Fruit fly (Drosophila melanogaster) whole organism, embryonic: ENCODE data around the gene Sys1.

Source experiments
- CG12769 ChIP-seq: fragments of 200-800 bp; sonication (Bioruptor generic); optimal IDR thresholded peaks from 2 replicates; lab custom pipeline; 2019; ENCODE audit warnings: missing biosample characterization, mild to moderate bottlenecking, missing genetic modification characterization, moderate library complexity
- CG1832 ChIP-seq: fragments of 200-800 bp; sonication (Bioruptor generic); optimal IDR thresholded peaks from 2 replicates; lab custom pipeline; 2017; ENCODE audit warnings: missing biosample characterization, mild to moderate bottlenecking, missing genetic modification characterization, inconsistent platforms
- CG18476 ChIP-seq: fragments of 200-800 bp; sonication (Bioruptor generic); optimal IDR thresholded peaks from 2 replicates; lab custom pipeline; 2016; ENCODE audit warnings: missing biosample characterization, mild to moderate bottlenecking, missing genetic modification characterization
- CG4282 ChIP-seq: fragments of 200-800 bp; sonication (Bioruptor generic); optimal IDR thresholded peaks from 2 replicates; lab custom pipeline; 2016; ENCODE audit warnings: missing biosample characterization, missing genetic modification characterization
- Doc2 ChIP-seq: fragments of 200-800 bp; sonication (Bioruptor generic); IDR thresholded peaks from 2 replicates; pipeline ENCODE4 v1.3.6; 2022; ENCODE audit warnings: missing biosample characterization, missing genetic modification characterization
- ab ChIP-seq: fragments of 200-800 bp; sonication (Bioruptor generic); optimal IDR thresholded peaks from 2 replicates; lab custom pipeline; 2016; ENCODE audit warnings: missing biosample characterization, missing genetic modification characterization
- bab2 ChIP-seq: fragments of 200-800 bp; sonication (Bioruptor generic); optimal IDR thresholded peaks from 2 replicates; lab custom pipeline; 2016; ENCODE audit warnings: missing biosample characterization, missing genetic modification characterization
- emc ChIP-seq: fragments of 200-800 bp; sonication (Bioruptor generic); optimal IDR thresholded peaks from 2 replicates; lab custom pipeline; 2016; ENCODE audit warnings: missing biosample characterization, missing genetic modification characterization
- esg ChIP-seq: fragments of 200-800 bp; sonication (Bioruptor generic); conservative IDR thresholded peaks from 2 replicates; pipeline ENCODE4 v1.3.6; 2022; ENCODE audit warnings: missing biosample characterization, missing genetic modification characterization
- wdn ChIP-seq: fragments of 200-800 bp; sonication (Bioruptor generic); IDR thresholded peaks from 2 replicates; pipeline ENCODE4 v1.3.6; 2022; ENCODE audit warnings: missing biosample characterization, missing genetic modification characterization

dm6 chr3R:8642376-8642966, 10.2 kb upstream of the Sys1 start:
- TF ChIP-seq CG4282 (GFP tag; lab: Kevin White, UChicago) (no peak), emc (GFP tag; lab: Kevin White, UChicago) (no peak), CG12769 (tag; lab: Kevin White, UChicago) (no peak), Doc2 (GFP tag; lab: Robert Waterston, UW) (no peak), CG18476 (GFP tag; lab: Kevin White, UChicago) (no peak), bab2 (GFP tag; lab: Kevin White, UChicago) (no peak), wdn (GFP tag; lab: Robert Waterston, UW) (no peak), ab (GFP tag; lab: Kevin White, UChicago) (no peak), CG1832 (GFP tag; lab: Kevin White, UChicago) (no peak), esg (GFP tag; lab: Robert Waterston, UW) (no peak)
